Worm (Caenorhabditis elegans) whole organism, young adult: ENCODE results near the gene fbxb-29.
"Not testable (repeated sequence)": the region's sequence is repeated elsewhere in the genome, so short reads cannot be mapped to it uniquely, and the experiment has no call there.

ENCODE experiments used
- B0019.2 ChIP-seq: fragments of 200-800 bp; sonication (Bioruptor generic); conservative IDR thresholded peaks from 2 replicates; pipeline ENCODE4 v1.3.6; 2022; ENCODE audit warnings: missing genetic modification reagents, missing genetic modification characterization, missing compliant biosample characterization
- B0261.1 ChIP-seq: sonication (generic microtip); optimal IDR thresholded peaks from 2 replicates; lab custom pipeline; 2016; ENCODE audit warnings: mild to moderate bottlenecking, missing genetic modification characterization, moderate library complexity, missing compliant biosample characterization
- C06A6.2 ChIP-seq: fragments of 200-800 bp; sonication (Bioruptor generic); conservative IDR thresholded peaks from 2 replicates; pipeline ENCODE4 v1.3.6; 2022; ENCODE audit warnings: missing genetic modification characterization, missing compliant biosample characterization
- F10E7.11 ChIP-seq: sonication (generic microtip); optimal IDR thresholded peaks from 2 replicates; lab custom pipeline; 2017; ENCODE audit warnings: mild to moderate bottlenecking, missing genetic modification characterization, moderate library complexity, missing compliant biosample characterization
- F22D6.2 ChIP-seq: sonication (generic microtip); optimal IDR thresholded peaks from 2 replicates; lab custom pipeline; 2016; ENCODE audit warnings: mild to moderate bottlenecking, missing genetic modification characterization, missing compliant biosample characterization
- F23B12.7 ChIP-seq: sonication (generic microtip); optimal IDR thresholded peaks from 2 replicates; lab custom pipeline; 2017; ENCODE audit warnings: missing genetic modification characterization, mild to moderate bottlenecking, missing compliant biosample characterization, antibody characterized with exemption, moderate library complexity; ENCODE audit not compliant: insufficient read depth
- F37B4.10 ChIP-seq: fragments of 200-800 bp; sonication (Bioruptor generic); IDR thresholded peaks from 2 replicates; pipeline ENCODE4 v1.3.6; 2022; ENCODE audit warnings: missing genetic modification characterization, missing compliant biosample characterization
- F39B2.1 ChIP-seq: fragments of 200-800 bp; sonication (Bioruptor generic); IDR thresholded peaks from 2 replicates; pipeline ENCODE4 v1.3.6; 2022; ENCODE audit warnings: missing genetic modification reagents, missing genetic modification characterization, missing compliant biosample characterization
- F57C9.4 ChIP-seq: sonication (generic microtip); optimal IDR thresholded peaks from 2 replicates; lab custom pipeline; 2017; ENCODE audit warnings: mild to moderate bottlenecking, missing genetic modification characterization, missing compliant biosample characterization
- Y56A3A.18 ChIP-seq: fragments of 200-800 bp; sonication (Bioruptor generic); IDR thresholded peaks from 2 replicates; pipeline ENCODE4 v1.3.6; 2022; ENCODE audit warnings: missing genetic modification reagents, missing genetic modification characterization, missing compliant biosample characterization
- Y95B8A.8 ChIP-seq: fragments of 200-800 bp; sonication (Bioruptor generic); IDR thresholded peaks from 2 replicates; pipeline ENCODE4 v1.3.6; 2022; ENCODE audit warnings: missing genetic modification reagents, missing genetic modification characterization, missing compliant biosample characterization
- ZK185.1 ChIP-seq: sonication (generic microtip); optimal IDR thresholded peaks from 2 replicates; lab custom pipeline; 2016; ENCODE audit warnings: mild to moderate bottlenecking, missing genetic modification characterization, missing compliant biosample characterization; ENCODE audit not compliant: poor library complexity, severe bottlenecking
- attf-5 ChIP-seq: fragments of 200-800 bp; sonication (Bioruptor generic); optimal IDR thresholded peaks from 2 replicates; lab custom pipeline; 2018; ENCODE audit warnings: mild to moderate bottlenecking, missing genetic modification characterization, missing compliant biosample characterization
- ccch-3 ChIP-seq: fragments of 200-800 bp; sonication (Bioruptor generic); optimal IDR thresholded peaks from 2 replicates; lab custom pipeline; 2018; ENCODE audit warnings: mild to moderate bottlenecking, missing genetic modification characterization, missing compliant biosample characterization
- ceh-27 ChIP-seq: fragments of 200-800 bp; sonication (Bioruptor generic); optimal IDR thresholded peaks from 2 replicates; lab custom pipeline; 2018; ENCODE audit warnings: mild to moderate bottlenecking, missing genetic modification characterization, moderate library complexity, missing compliant biosample characterization
- ceh-79 ChIP-seq: sonication (generic microtip); optimal IDR thresholded peaks from 2 replicates; lab custom pipeline; 2017; ENCODE audit warnings: mild to moderate bottlenecking, missing genetic modification characterization, missing compliant biosample characterization
- ceh-91 ChIP-seq: fragments of 200-800 bp; sonication (Bioruptor generic); IDR thresholded peaks from 2 replicates; pipeline ENCODE4 v1.3.6; 2022; ENCODE audit warnings: missing genetic modification reagents, missing genetic modification characterization, missing compliant biosample characterization
- egl-44 ChIP-seq: fragments of 200-800 bp; sonication (Bioruptor generic); IDR thresholded peaks from 2 replicates; pipeline ENCODE4 v1.3.6; 2022; ENCODE audit warnings: missing genetic modification reagents, missing genetic modification characterization, missing compliant biosample characterization
- egrh-3 ChIP-seq: fragments of 200-800 bp; sonication (Bioruptor generic); IDR thresholded peaks from 2 replicates; pipeline ENCODE4 v1.3.6; 2022; ENCODE audit warnings: missing genetic modification reagents, missing genetic modification characterization, missing compliant biosample characterization
- hsf-1 ChIP-seq: fragments of 200-800 bp; sonication (Bioruptor generic); IDR thresholded peaks from 2 replicates; pipeline ENCODE4 v1.3.6; 2022; ENCODE audit warnings: missing genetic modification reagents, missing genetic modification characterization, missing compliant biosample characterization
- lin-26 ChIP-seq: fragments of 200-800 bp; sonication (Bioruptor generic); IDR thresholded peaks from 2 replicates; pipeline ENCODE4 v1.3.6; 2022; ENCODE audit warnings: missing genetic modification reagents, missing genetic modification characterization, missing compliant biosample characterization
- lin-40 ChIP-seq: sonication (generic microtip); optimal IDR thresholded peaks from 2 replicates; lab custom pipeline; 2016; ENCODE audit warnings: missing genetic modification characterization, mild to moderate bottlenecking, missing compliant biosample characterization, missing genotype, missing genetic modification reagents
- madf-10 ChIP-seq: sonication (generic microtip); optimal IDR thresholded peaks from 2 replicates; lab custom pipeline; 2016; ENCODE audit warnings: mild to moderate bottlenecking, missing genetic modification characterization, missing compliant biosample characterization
- rcor-1 ChIP-seq: fragments of 200-800 bp; sonication (Bioruptor generic); IDR thresholded peaks from 2 replicates; pipeline ENCODE4 v1.3.6; 2022; ENCODE audit warnings: missing genetic modification reagents, missing genetic modification characterization, missing compliant biosample characterization
- repo-1 ChIP-seq: sonication (generic microtip); optimal IDR thresholded peaks from 2 replicates; lab custom pipeline; 2017; ENCODE audit warnings: mild to moderate bottlenecking, missing genetic modification characterization, missing compliant biosample characterization
- rpc-1 ChIP-seq, 2 experiments: fragments of 150-350 bp in 1 of 2; sonication (generic microtip) in 1 of 2; optimal IDR thresholded peaks; 2 replicates each; lab custom pipeline; 2014 to 2018; ENCODE audit warnings: missing biosample characterization in 1 of 2, missing genetic modification characterization in 1 of 2, missing genetic modification reagents in 1 of 2, missing genotype in 1 of 2
- somi-1 ChIP-seq: fragments of 200-800 bp; sonication (Bioruptor generic); optimal IDR thresholded peaks from 2 replicates; lab custom pipeline; 2018; ENCODE audit warnings: mild to moderate bottlenecking, missing genetic modification characterization, missing compliant biosample characterization
- ztf-25 ChIP-seq: fragments of 200-800 bp; sonication (Bioruptor generic); IDR thresholded peaks from 2 replicates; pipeline ENCODE4 v1.3.6; 2022; ENCODE audit warnings: missing genetic modification reagents, missing genetic modification characterization, missing compliant biosample characterization
- ztf-3 ChIP-seq: fragments of 200-800 bp; sonication (Bioruptor generic); optimal IDR thresholded peaks from 2 replicates; lab custom pipeline; 2018; ENCODE audit warnings: mild to moderate bottlenecking, missing genetic modification characterization, missing compliant biosample characterization

Gene fbxb-29

DNA sequence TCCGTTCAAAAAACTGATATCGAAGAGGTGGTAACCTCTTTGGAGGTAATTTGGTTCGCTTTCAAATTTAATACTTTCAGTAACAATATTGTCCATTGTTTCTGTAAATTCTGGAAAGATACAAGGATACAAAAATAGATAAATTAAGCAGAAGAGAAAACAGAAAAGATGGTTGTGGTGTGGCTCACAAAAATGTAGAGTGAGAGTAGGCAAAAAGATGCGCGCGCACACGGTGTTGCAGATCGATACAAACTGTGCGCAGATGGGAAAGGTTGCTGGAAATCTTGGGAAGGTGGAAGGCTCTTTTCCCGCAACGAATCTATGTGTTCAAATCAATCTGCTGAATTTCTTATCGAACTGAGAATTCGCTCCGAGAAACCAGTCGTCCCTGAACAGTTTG, 25.3 kb upstream of the fbxb-29 start, which contains the start of gene btb-11:
TSS of gene btb-11 (minus strand) at position 101 of the 400 bp plus-strand sequence.
- TF ChIP-seq F37B4.10 (GFP tag; lab: Robert Waterston, UW); Y56A3A.18 (GFP tag; lab: Robert Waterston, UW); ccch-3 (GFP tag; lab: Kevin White, UChicago): not testable (repeated sequence)

DNA sequence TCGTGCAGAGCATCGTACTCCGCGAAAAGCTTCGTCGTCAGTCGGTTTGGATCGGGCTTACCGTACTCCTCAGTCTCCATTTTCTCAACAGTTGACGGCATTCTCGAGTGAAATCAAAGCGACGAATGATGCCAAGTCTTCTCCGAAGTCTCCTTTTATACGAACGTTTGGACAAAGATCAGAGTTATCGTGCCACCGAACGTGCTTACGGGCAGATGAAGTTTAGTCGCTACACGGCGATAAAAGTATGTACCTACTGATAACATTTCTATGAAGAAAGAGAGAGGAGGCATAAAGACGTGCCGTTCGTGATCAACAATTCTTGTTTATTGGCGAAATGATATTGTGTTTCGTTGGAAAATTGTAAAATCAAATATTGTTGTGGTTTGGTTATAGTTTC, 7.0 kb upstream of the fbxb-29 start, which contains the start of gene F45D11.14:
TSS of gene F45D11.14 (minus strand) at position 101 of the 400 bp plus-strand sequence.
- TF ChIP-seq somi-1 (GFP tag; lab: Kevin White, UChicago); lin-40; ztf-25 (GFP tag; lab: Robert Waterston, UW): not testable (repeated sequence)

DNA sequence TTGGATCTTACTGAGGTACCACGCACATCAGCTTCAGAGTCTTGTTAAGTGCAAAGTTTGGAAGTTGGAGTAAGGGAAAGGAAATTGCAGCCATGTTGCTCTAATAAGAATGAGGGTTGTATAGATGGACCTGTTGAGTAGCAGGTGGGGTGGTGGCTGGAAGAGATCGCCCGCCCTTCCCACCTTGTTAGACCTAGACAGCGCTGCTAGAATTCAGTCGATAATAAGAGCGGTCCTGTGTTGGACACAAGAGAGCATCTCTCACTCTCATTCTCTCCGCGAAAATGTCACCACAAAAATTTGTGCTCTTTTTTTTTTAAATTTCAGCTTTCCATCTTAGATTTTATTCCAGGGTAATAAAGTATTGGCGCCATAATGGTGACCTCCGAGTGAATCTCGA, 2.0 kb upstream of the fbxb-29 start, which contains the start of the genes fbxb-30 and F45D11.5:
TSS of gene fbxb-30 (minus strand) at position 101 of the 400 bp plus-strand sequence.
TSS of gene F45D11.5 (plus strand) at position 352 of the 400 bp plus-strand sequence.
- TF ChIP-seq hsf-1 (GFP tag; lab: Robert Waterston, UW) (no peak), ceh-79 (tag; lab: Kevin White, UChicago) (no peak), egrh-3 (no peak), B0261.1 (tag; lab: Kevin White, UChicago) (no peak), somi-1 (GFP tag; lab: Kevin White, UChicago) (no peak), F10E7.11 (tag; lab: Kevin White, UChicago) (no peak), ceh-27 (GFP tag; lab: Kevin White, UChicago) (no peak), Y95B8A.8 (GFP tag; lab: Robert Waterston, UW) (no peak), Y56A3A.18 (GFP tag; lab: Robert Waterston, UW) (no peak), C06A6.2 (no peak), B0019.2 (no peak)

DNA sequence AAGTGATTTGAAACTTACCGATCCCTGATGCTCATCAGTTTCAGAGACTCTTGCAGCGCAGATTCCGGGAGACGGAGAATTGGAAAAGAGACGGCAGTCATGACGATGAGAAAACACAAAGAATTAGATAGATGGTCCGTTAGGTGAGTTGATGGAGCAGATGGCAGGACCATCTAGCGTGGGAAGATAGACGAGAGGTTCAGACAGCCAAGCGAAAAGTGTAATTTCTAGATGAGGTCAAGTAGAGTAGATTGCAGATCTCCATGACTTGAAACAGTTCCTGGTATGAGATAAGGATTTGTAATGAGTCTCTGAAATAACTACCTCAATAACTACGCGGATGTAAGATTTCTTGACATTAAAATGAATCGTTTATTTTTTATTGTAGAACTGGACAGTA, 3.3 kb downstream of the fbxb-29 start, which contains the start of gene F45D11.11:
TSS of gene F45D11.11 (minus strand) at position 101 of the 400 bp plus-strand sequence.
- not testable (repeated sequence) for TF ChIP-seq ceh-27 (GFP tag; lab: Kevin White, UChicago); rcor-1 (GFP tag; lab: Robert Waterston, UW); hsf-1 (GFP tag; lab: Robert Waterston, UW)

DNA sequence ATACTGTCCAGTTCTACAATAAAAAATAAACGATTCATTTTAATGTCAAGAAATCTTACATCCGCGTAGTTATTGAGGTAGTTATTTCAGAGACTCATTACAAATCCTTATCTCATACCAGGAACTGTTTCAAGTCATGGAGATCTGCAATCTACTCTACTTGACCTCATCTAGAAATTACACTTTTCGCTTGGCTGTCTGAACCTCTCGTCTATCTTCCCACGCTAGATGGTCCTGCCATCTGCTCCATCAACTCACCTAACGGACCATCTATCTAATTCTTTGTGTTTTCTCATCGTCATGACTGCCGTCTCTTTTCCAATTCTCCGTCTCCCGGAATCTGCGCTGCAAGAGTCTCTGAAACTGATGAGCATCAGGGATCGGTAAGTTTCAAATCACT, 5.2 kb downstream of the fbxb-29 start, which contains the start of gene F45D11.7:
TSS of gene F45D11.7 (plus strand) at position 301 of the 400 bp plus-strand sequence.
- TF ChIP-seq ZK185.1 (tag; lab: Kevin White, UChicago); ztf-3 (GFP tag; lab: Kevin White, UChicago); F57C9.4: not testable (repeated sequence)

DNA sequence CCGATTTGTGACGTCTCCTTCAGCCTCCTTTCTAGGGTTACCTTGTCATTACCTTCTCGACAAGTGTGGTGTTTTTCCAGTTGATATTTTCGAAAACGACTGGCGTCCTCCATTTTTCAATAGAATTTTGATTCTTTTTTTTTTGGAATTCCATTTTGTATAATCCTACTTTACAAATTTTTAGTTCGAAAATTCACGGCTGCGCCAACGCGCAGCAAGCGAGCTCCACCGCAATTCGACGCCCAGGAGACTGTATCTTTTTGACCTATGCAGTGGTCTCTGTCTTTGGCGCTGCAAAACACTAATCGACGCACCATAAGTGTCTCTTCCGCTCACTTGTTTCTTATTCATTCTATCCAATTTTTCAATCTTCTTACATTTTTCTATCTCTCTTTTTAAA, 8.1 kb downstream of the fbxb-29 start, which contains the start of gene fbxc-42:
TSS of gene fbxc-42 (plus strand) at position 301 of the 400 bp plus-strand sequence.
- TF ChIP-seq rpc-1 (optimal IDR thresholded peaks at IDR 0.05; lab: Kevin White, UChicago), result no peak
- TF ChIP-seq rpc-1 (tag; optimal IDR thresholded peaks at IDR 0.05; lab: Kevin White, UChicago), result no peak
- no peak for TF ChIP-seq F22D6.2 (tag; lab: Kevin White, UChicago)
- TF ChIP-seq ceh-91 (GFP tag; lab: Robert Waterston, UW), result no peak
- no peak for TF ChIP-seq repo-1
- TF ChIP-seq attf-5 (GFP tag; lab: Kevin White, UChicago), result no peak
- no peak for TF ChIP-seq lin-26 (GFP tag; lab: Robert Waterston, UW)
- no peak for TF ChIP-seq F23B12.7 (tag; lab: Kevin White, UChicago)
- TF ChIP-seq egrh-3, result no peak
- no peak for TF ChIP-seq madf-10
- TF ChIP-seq F39B2.1 (GFP tag; lab: Robert Waterston, UW), result no peak
- no peak for TF ChIP-seq egl-44 (GFP tag; lab: Robert Waterston, UW)
